Fruit fly (Drosophila melanogaster): Measurements from ENCODE around the gene CG17930.

CG17930 gene

dm6 chr3R:16348289-16348688 is 20.6 kb downstream of the CG17930 start:
- TF ChIP-seq Myc (optimal IDR thresholded peaks at IDR 0.05) (no peak), h (optimal IDR thresholded peaks at IDR 0.05) (no peak)

DNA sequence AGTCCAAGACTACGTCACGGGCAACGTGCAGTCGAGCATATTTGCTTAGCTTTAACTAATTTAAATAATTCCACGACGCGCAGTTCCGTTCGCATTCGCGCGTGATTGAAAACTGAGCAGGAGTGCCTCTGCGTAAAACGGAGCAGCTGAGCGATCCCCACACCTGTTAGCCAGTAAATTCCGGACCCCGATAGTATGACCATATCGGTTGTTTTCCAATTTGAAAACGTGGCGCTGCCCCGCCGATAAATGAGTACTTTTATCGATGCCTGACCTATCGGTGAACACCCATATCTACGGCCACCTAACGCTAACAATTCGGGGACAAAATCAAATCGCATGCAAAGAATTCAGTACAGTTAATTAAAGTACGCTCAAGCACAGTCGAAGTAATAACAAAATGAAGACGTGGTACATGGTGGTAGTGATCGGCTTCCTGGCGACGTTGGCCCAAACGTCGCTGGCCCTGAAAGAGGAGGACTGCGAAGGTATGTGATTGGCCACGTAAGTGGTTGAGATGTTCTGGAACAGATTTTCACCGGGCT is 21.5 kb downstream of the CG17930 start, which contains the start of the genes CG14879 and Manf:
Gene CG14879 (minus strand): TSS at position 116 of the 545 bp plus-strand sequence.
Gene Manf (plus strand): TSS at position 294 of the 545 bp plus-strand sequence.
- no peak for TF ChIP-seq insv (optimal IDR thresholded peaks at IDR 0.05)
- no peak for TF ChIP-seq ttk (optimal IDR thresholded peaks at IDR 0.05)
- TF ChIP-seq psq (optimal IDR thresholded peaks at IDR 0.05): no peak
- no peak for TF ChIP-seq Myc (optimal IDR thresholded peaks at IDR 0.05)
- no peak for TF ChIP-seq Sin3A (optimal IDR thresholded peaks at IDR 0.05)
- TF ChIP-seq h (optimal IDR thresholded peaks at IDR 0.05): no peak

DNA sequence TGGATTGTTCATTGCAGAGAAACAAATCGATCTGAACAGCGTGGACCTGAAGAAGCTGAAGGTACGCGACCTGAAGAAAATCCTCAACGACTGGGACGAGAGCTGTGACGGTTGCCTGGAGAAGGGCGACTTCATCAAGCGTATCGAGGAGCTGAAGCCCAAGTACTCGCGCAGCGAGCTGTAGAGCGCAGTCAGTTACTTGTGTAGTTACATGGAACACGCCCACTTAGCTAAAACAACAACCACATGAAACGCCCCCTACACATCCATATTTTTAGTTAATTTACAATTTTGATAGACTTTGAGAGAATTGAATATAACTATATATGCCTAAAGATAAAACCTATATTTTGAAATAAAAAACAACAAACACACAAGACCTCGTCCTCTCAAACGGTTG is 22.8 kb downstream of the CG17930 start:
- no peak for TF ChIP-seq Myc (optimal IDR thresholded peaks at IDR 0.05)
- TF ChIP-seq Sin3A (optimal IDR thresholded peaks at IDR 0.05): no peak
- no peak for TF ChIP-seq ttk (optimal IDR thresholded peaks at IDR 0.05)
- TF ChIP-seq insv (optimal IDR thresholded peaks at IDR 0.05): no peak
- no peak for TF ChIP-seq psq (optimal IDR thresholded peaks at IDR 0.05)

DNA sequence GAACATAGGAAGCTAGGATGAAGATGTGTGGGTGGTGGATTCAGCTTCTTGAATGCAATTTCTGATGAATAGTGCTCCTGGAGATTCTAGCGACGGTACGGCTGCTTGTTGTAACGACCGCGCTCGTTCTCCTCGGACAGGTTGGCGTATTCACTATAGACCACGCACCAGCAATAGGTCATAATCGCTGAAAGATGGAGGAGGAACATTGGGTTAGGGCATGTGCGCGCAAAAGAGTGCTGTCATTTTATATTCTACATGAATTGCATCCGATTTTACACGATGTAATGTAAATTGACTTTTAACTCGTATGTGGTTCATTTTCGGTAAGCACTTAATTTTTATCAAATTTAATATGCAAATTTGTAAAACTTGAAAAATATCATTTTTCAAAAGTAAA is 23.4 kb downstream of the CG17930 start:
- TF ChIP-seq h (optimal IDR thresholded peaks at IDR 0.05): no peak
- TF ChIP-seq psq (optimal IDR thresholded peaks at IDR 0.05): no peak
- no peak for TF ChIP-seq ttk (optimal IDR thresholded peaks at IDR 0.05)
- no peak for TF ChIP-seq insv (optimal IDR thresholded peaks at IDR 0.05)
- TF ChIP-seq Myc (optimal IDR thresholded peaks at IDR 0.05): no peak
- TF ChIP-seq Sin3A (optimal IDR thresholded peaks at IDR 0.05): no peak

DNA sequence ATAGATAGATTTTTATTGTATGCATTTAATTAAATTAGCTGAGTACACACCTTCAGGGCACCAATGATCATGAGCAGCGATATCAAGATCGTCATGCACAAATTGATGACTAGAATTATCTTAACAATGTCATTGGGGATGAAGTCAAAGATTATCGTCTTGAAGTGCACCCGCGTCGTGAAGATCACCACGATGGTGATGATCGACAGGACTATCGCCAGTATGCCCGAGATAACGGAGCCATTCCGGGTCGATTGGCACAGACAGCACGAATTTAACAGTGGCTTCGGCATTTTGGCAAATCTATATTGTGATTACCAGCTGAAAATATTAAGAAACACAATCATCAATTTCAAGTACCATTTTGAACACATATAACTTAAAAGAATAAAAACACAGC is 24.4 kb downstream of the CG17930 start:
- no peak for TF ChIP-seq ttk (optimal IDR thresholded peaks at IDR 0.05)
- TF ChIP-seq Sin3A (optimal IDR thresholded peaks at IDR 0.05): no peak
- TF ChIP-seq Myc (optimal IDR thresholded peaks at IDR 0.05): no peak
- no peak for TF ChIP-seq insv (optimal IDR thresholded peaks at IDR 0.05)
- TF ChIP-seq psq (optimal IDR thresholded peaks at IDR 0.05): no peak
- TF ChIP-seq h (optimal IDR thresholded peaks at IDR 0.05): no peak

- TF ChIP-seq psq (optimal IDR thresholded peaks at IDR 0.05): no peak
- no peak for TF ChIP-seq ttk (optimal IDR thresholded peaks at IDR 0.05)
- no peak for TF ChIP-seq h (optimal IDR thresholded peaks at IDR 0.05)
- no peak for TF ChIP-seq insv (optimal IDR thresholded peaks at IDR 0.05)
- no peak for TF ChIP-seq Sin3A (optimal IDR thresholded peaks at IDR 0.05)
- no peak for TF ChIP-seq Myc (optimal IDR thresholded peaks at IDR 0.05)
Observed at dm6 chr3R:16353195-16353594, 25.5 kb downstream of the CG17930 start.

dm6 chr3R:16353671-16354070 is 26.0 kb downstream of the CG17930 start:
- no peak for TF ChIP-seq Myc (optimal IDR thresholded peaks at IDR 0.05)
- no peak for TF ChIP-seq insv (optimal IDR thresholded peaks at IDR 0.05)
- TF ChIP-seq psq (optimal IDR thresholded peaks at IDR 0.05): no peak
- TF ChIP-seq ttk (optimal IDR thresholded peaks at IDR 0.05): no peak

dm6 chr3R:16355393-16355943 is 27.8 kb downstream of the CG17930 start:
- TF ChIP-seq Myc (optimal IDR thresholded peaks at IDR 0.05) (no peak), psq (optimal IDR thresholded peaks at IDR 0.05) (no peak), ttk (optimal IDR thresholded peaks at IDR 0.05) (no peak), h (optimal IDR thresholded peaks at IDR 0.05) (no peak), Sin3A (optimal IDR thresholded peaks at IDR 0.05) (no peak), insv (optimal IDR thresholded peaks at IDR 0.05) (no peak)

DNA sequence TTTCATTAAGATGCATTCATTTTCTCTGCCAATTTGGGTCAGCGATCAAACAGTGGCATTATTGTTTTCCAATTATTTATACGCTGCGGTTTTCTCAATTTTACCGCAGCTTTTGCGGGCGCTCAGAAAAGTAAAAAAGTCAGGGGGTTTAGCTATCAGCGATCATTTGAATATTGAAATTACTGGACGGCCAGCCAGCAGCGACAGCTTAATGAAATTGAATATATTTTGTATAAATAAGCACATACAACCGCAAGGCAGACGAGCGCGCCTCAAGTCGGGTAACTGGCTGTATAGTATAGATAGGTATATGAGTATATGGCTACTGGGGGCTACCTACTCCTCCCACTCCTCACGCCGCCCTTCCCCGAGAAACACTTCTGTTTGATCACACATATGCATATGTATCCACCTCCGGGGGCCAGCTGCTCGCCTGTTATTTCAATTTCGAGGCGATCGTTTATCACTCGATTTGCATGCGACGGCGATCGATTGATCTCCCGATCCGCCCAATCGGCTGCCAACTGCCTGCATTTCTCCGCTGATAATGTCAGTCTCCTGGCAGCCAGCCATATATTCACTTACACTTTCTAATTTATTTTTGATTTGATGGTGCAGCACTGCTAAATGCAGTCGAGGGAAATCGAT is 28.7 kb downstream of the CG17930 start:
- TF ChIP-seq Myc (optimal IDR thresholded peaks at IDR 0.05): no peak
- TF ChIP-seq psq (optimal IDR thresholded peaks at IDR 0.05): no peak
- TF ChIP-seq Sin3A (optimal IDR thresholded peaks at IDR 0.05): no peak
- TF ChIP-seq h (optimal IDR thresholded peaks at IDR 0.05): no peak
- no peak for TF ChIP-seq ttk (optimal IDR thresholded peaks at IDR 0.05)
- no peak for TF ChIP-seq insv (optimal IDR thresholded peaks at IDR 0.05)

dm6 chr3R:16356863-16357215 is 29.2 kb downstream of the CG17930 start, which contains the start of gene CG10311:
TSS of gene CG10311 (minus strand) at chr3R:16357015.
- TF ChIP-seq ttk (optimal IDR thresholded peaks at IDR 0.05): no peak
- TF ChIP-seq Sin3A (optimal IDR thresholded peaks at IDR 0.05): no peak
- no peak for TF ChIP-seq h (optimal IDR thresholded peaks at IDR 0.05)
- no peak for TF ChIP-seq psq (optimal IDR thresholded peaks at IDR 0.05)
- TF ChIP-seq Myc (optimal IDR thresholded peaks at IDR 0.05): no peak
- TF ChIP-seq insv (optimal IDR thresholded peaks at IDR 0.05): no peak

- TF ChIP-seq Myc (optimal IDR thresholded peaks at IDR 0.05): no peak
- no peak for TF ChIP-seq ttk (optimal IDR thresholded peaks at IDR 0.05)
- TF ChIP-seq insv (optimal IDR thresholded peaks at IDR 0.05): no peak
- TF ChIP-seq Sin3A (optimal IDR thresholded peaks at IDR 0.05): no peak
Observed at dm6 chr3R:16359098-16359497, 31.4 kb downstream of the CG17930 start, which contains the start of gene CG17931. TSS of gene CG17931 (minus strand) at chr3R:16359466.

- no peak for TF ChIP-seq ttk (optimal IDR thresholded peaks at IDR 0.05)
- TF ChIP-seq h (optimal IDR thresholded peaks at IDR 0.05): no peak
- no peak for TF ChIP-seq Myc (optimal IDR thresholded peaks at IDR 0.05)
- no peak for TF ChIP-seq psq (optimal IDR thresholded peaks at IDR 0.05)
- no peak for TF ChIP-seq insv (optimal IDR thresholded peaks at IDR 0.05)
- TF ChIP-seq Sin3A (optimal IDR thresholded peaks at IDR 0.05): no peak
Observed at dm6 chr3R:16360008-16360407, 32.4 kb downstream of the CG17930 start, which contains the start of gene CG42446. TSS of gene CG42446 (minus strand) at chr3R:16360108.

DNA sequence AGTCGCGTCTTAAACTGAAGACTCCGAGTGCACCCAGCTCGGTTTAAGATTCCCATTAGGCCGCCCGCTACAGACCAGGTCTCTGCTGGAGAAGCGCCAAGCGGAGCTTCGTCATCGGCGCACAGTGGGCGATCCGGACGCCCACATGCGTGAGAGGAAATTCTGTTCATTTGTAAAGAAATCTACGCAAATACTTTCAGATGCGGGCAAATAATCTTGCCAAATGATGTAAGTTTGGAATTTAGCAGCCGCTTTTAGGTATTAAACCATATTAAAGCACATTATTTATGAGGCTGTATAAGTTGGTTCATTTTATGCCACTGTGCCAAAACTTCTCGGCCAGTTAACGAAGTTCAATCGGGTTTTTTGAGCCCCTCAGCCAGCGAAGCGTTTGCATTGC is 40.6 kb downstream of the CG17930 start, which contains the start of gene js:
Gene js (minus strand): TSS at position 19 of the 400 bp plus-strand sequence.
- TF ChIP-seq psq (optimal IDR thresholded peaks at IDR 0.05): no peak

Data from Kc167 (cell line).